Worm (Caenorhabditis elegans) whole organism, L4/young adult: ENCODE measurements around the gene cyp-33C3.

ENCODE experiments used
- dao-5 ChIP-seq: sonication (generic microtip); optimal IDR thresholded peaks from 2 replicates; lab custom pipeline; 2016; ENCODE audit warnings: missing genotype, missing genetic modification characterization, moderate library complexity, missing compliant biosample characterization
- him-1 ChIP-seq: sonication (generic microtip); optimal IDR thresholded peaks from 2 replicates; lab custom pipeline; 2016; ENCODE audit warnings: missing genotype, missing genetic modification reagents, missing genetic modification characterization, missing compliant biosample characterization

DNA sequence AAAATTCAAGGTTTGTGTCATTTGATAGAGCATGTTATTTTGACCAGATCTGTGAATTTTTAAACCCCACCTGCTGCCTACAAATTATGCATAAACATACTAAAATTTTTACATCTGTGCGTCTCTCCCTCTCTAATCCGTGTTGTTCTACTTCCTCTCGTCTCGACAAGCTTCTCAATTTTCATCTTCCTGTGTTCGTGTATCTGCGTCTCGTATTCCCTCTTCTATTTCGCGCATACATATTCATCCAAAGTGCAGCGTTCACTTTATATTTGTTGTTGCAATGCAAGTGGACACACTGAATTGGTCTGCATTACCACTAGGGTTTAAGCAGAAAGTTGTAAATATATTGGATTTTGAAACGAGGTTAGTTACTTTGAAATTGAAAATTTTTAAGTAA lies 36.0 kb downstream of the cyp-33C3 start, which contains the start of gene fbxa-137:
- no peak for TF ChIP-seq him-1 (tag; lab: Kevin White, UChicago)
- TF ChIP-seq dao-5 (tag; lab: Kevin White, UChicago): no peak
